Fruit fly (Drosophila melanogaster): Measurements from ENCODE around the gene BBS5.

The BBS5 gene

dm6 chr3R:4804126-4804649, 11.9 kb upstream of the BBS5 start (continued):
- TF ChIP-seq Hey (tag; optimal IDR thresholded peaks at IDR 0.05) (no peak), cg (GFP tag; optimal IDR thresholded peaks at IDR 0.05) (peak; percentile 86), TFAM (GFP tag; optimal IDR thresholded peaks at IDR 0.05) (no peak), GATAe (GFP tag; conservative IDR thresholded peaks at IDR 0.05) (peak; percentile 47), amos (GFP tag; IDR thresholded peaks at IDR 0.05; ENCODE audit: partially characterized antibody) (0 out of 2 replicates have a peak, but pooled peaks have one; percentile 12), CG17385 (GFP tag; optimal IDR thresholded peaks at IDR 0.05) (peak; percentile 13), z (GFP tag; IDR thresholded peaks at IDR 0.05) (peak; percentile 77; the same call in 2 of the 3 replicates), gem (tag; optimal IDR thresholded peaks at IDR 0.05) (no peak), peb (GFP tag; IDR thresholded peaks at IDR 0.05) (0 out of 2 replicates have a peak, but pooled peaks have one; percentile 5), HLH4C (GFP tag; IDR thresholded peaks at IDR 0.05; ENCODE audit: partially characterized antibody) (no peak), gt (GFP tag; IDR thresholded peaks at IDR 0.05) (no peak), D (optimal IDR thresholded peaks at IDR 0.05) (no peak), D (GFP tag; optimal IDR thresholded peaks at IDR 0.05) (no peak), bsh (GFP tag; optimal IDR thresholded peaks at IDR 0.05) (peak in 1 of 2 experiments; percentile 12), br (optimal IDR thresholded peaks at IDR 0.05) (no peak), lov (optimal IDR thresholded peaks at IDR 0.05) (no peak), lov (GFP tag; IDR thresholded peaks at IDR 0.05) (no peak), mam (GFP tag; optimal IDR thresholded peaks at IDR 0.05) (no peak), pita (GFP tag; optimal IDR thresholded peaks at IDR 0.05) (no peak), ci (GFP tag; IDR thresholded peaks at IDR 0.05) (no peak; the same call in 2 of the 3 replicates), NK7.1 (GFP tag; optimal IDR thresholded peaks at IDR 0.05) (no peak), run (tag; optimal IDR thresholded peaks at IDR 0.05) (peak; percentile 17), Opbp (GFP tag; IDR thresholded peaks at IDR 0.05; ENCODE audit: partially characterized antibody) (no peak), gsb-n (tag; optimal IDR thresholded peaks at IDR 0.05) (no peak), klu (GFP tag; IDR thresholded peaks at IDR 0.05) (no peak), kah (GFP tag; optimal IDR thresholded peaks at IDR 0.05) (no peak), twi (tag; optimal IDR thresholded peaks at IDR 0.05) (peak; percentile 85), disco-r (GFP tag; optimal IDR thresholded peaks at IDR 0.05) (no peak), gce (GFP tag; IDR thresholded peaks at IDR 0.05) (no peak), lilli (GFP tag; optimal IDR thresholded peaks at IDR 0.05) (peak; percentile 3), Mad (GFP tag; optimal IDR thresholded peaks at IDR 0.05) (no peak), yki (optimal IDR thresholded peaks at IDR 0.05) (no peak), CG31441 (GFP tag; IDR thresholded peaks at IDR 0.05) (no peak), shn (GFP tag; optimal IDR thresholded peaks at IDR 0.05) (no peak), CG7839 (tag; optimal IDR thresholded peaks at IDR 0.05) (peak; percentile 18), CG13296 (GFP tag; optimal IDR thresholded peaks at IDR 0.05) (no peak), CG17568 (GFP tag; optimal IDR thresholded peaks at IDR 0.05) (no peak), Jarid2 (GFP tag; optimal IDR thresholded peaks at IDR 0.05) (no peak), maf-S (GFP tag; optimal IDR thresholded peaks at IDR 0.05) (peak; percentile 17), pnt (GFP tag; optimal IDR thresholded peaks at IDR 0.05) (no peak), otp (GFP tag; IDR thresholded peaks at IDR 0.05) (no peak), chn (GFP tag; optimal IDR thresholded peaks at IDR 0.05) (no peak), sima (GFP tag; optimal IDR thresholded peaks at IDR 0.05) (no peak), CG2678 (tag; optimal IDR thresholded peaks at IDR 0.05) (peak; percentile 40), Hmx (GFP tag; optimal IDR thresholded peaks at IDR 0.05) (no peak), CG12155 (GFP tag; optimal IDR thresholded peaks at IDR 0.05) (no peak), dati (GFP tag; IDR thresholded peaks at IDR 0.05) (no peak), gro (GFP tag; optimal IDR thresholded peaks at IDR 0.05) (no peak), CG2129 (GFP tag; IDR thresholded peaks at IDR 0.05; ENCODE audit: partially characterized antibody) (no peak), HmgZ (tag; optimal IDR thresholded peaks at IDR 0.05) (peak; percentile 4), Max (GFP tag; optimal IDR thresholded peaks at IDR 0.05) (peak; percentile 38), Dbx (GFP tag; IDR thresholded peaks at IDR 0.05) (no peak), danr (GFP tag; IDR thresholded peaks at IDR 0.05) (no peak)
